Fruit fly (Drosophila melanogaster) whole organism, prepupa: ENCODE results near the gene Cyt-c-p.
A peak's percentile ranks its signal among the peaks of the same experiment; 100 is the strongest.

Source experiments
- Blimp-1 ChIP-seq: fragments of 200-800 bp; sonication (Bioruptor generic); optimal IDR thresholded peaks from 3 replicates; lab custom pipeline; 2017; ENCODE audit warnings: missing biosample characterization, missing genetic modification characterization, mild to moderate bottlenecking, moderate library complexity, missing genetic modification reagents
- CG10631 ChIP-seq: fragments of 200-800 bp; sonication (Bioruptor generic); optimal IDR thresholded peaks from 2 replicates; lab custom pipeline; 2016; ENCODE audit warnings: missing biosample characterization, missing genetic modification characterization
- CG10669 ChIP-seq: fragments of 200-800 bp; sonication (Bioruptor generic); optimal IDR thresholded peaks from 3 replicates; lab custom pipeline; 2018; ENCODE audit warnings: missing biosample characterization, mild to moderate bottlenecking, missing genetic modification characterization, moderate library complexity
- CG11762 ChIP-seq: fragments of 200-800 bp; sonication (Bioruptor generic); optimal IDR thresholded peaks from 3 replicates; lab custom pipeline; 2016; ENCODE audit warnings: missing biosample characterization, missing genetic modification characterization; ENCODE audit not compliant: insufficient read depth
- CG11902 ChIP-seq: fragments of 200-800 bp; sonication (Bioruptor generic); optimal IDR thresholded peaks from 3 replicates; lab custom pipeline; 2016; ENCODE audit warnings: missing biosample characterization, missing genetic modification characterization
- CG1621 ChIP-seq: fragments of 200-800 bp; sonication (Bioruptor generic); optimal IDR thresholded peaks from 3 replicates; lab custom pipeline; 2018; ENCODE audit warnings: missing biosample characterization, mild to moderate bottlenecking, missing genetic modification characterization
- CG16779 ChIP-seq: fragments of 200-800 bp; sonication (Bioruptor generic); optimal IDR thresholded peaks from 3 replicates; lab custom pipeline; 2017; ENCODE audit warnings: missing biosample characterization, mild to moderate bottlenecking, missing genetic modification characterization
- CG3032 ChIP-seq: fragments of 200-800 bp; optimal IDR thresholded peaks from 2 replicates; lab custom pipeline; 2019; ENCODE audit warnings: missing biosample characterization, mild to moderate bottlenecking, missing genetic modification characterization, moderate library complexity
- CG31627 ChIP-seq: fragments of 200-800 bp; sonication (Bioruptor generic); optimal IDR thresholded peaks from 3 replicates; lab custom pipeline; 2016; ENCODE audit warnings: missing biosample characterization, missing genetic modification characterization
- CG32006 ChIP-seq: fragments of 200-800 bp; sonication (Bioruptor generic); optimal IDR thresholded peaks from 3 replicates; lab custom pipeline; 2017; ENCODE audit warnings: missing biosample characterization, mild to moderate bottlenecking, missing genetic modification characterization
- CG34406 ChIP-seq: fragments of 200-800 bp; sonication (Bioruptor generic); optimal IDR thresholded peaks from 3 replicates; lab custom pipeline; 2016; ENCODE audit warnings: missing biosample characterization, missing genetic modification characterization
- CG3919 ChIP-seq: fragments of 200-800 bp; sonication (Bioruptor generic); optimal IDR thresholded peaks from 3 replicates; lab custom pipeline; 2016; ENCODE audit warnings: missing biosample characterization, missing genetic modification characterization
- CG4318 ChIP-seq: fragments of 200-800 bp; sonication (Bioruptor generic); optimal IDR thresholded peaks from 3 replicates; lab custom pipeline; 2017; ENCODE audit warnings: missing biosample characterization, mild to moderate bottlenecking, missing genetic modification characterization
- CG6276 ChIP-seq: fragments of 200-800 bp; sonication (Bioruptor generic); optimal IDR thresholded peaks from 2 replicates; lab custom pipeline; 2017; ENCODE audit warnings: missing biosample characterization, mild to moderate bottlenecking, missing genetic modification characterization
- CG6792 ChIP-seq: fragments of 200-800 bp; sonication (Bioruptor generic); optimal IDR thresholded peaks from 3 replicates; lab custom pipeline; 2016; ENCODE audit warnings: missing biosample characterization, missing genetic modification characterization
- CG6854 ChIP-seq: fragments of 200-800 bp; sonication (Bioruptor generic); optimal IDR thresholded peaks from 2 replicates; lab custom pipeline; 2017; ENCODE audit warnings: missing biosample characterization, mild to moderate bottlenecking, missing genetic modification characterization
- CG7368 ChIP-seq: fragments of 200-800 bp; sonication (Bioruptor generic); optimal IDR thresholded peaks from 3 replicates; lab custom pipeline; 2016; ENCODE audit warnings: missing biosample characterization, missing genetic modification characterization
- CG8632 ChIP-seq: fragments of 200-800 bp; sonication (Bioruptor generic); optimal IDR thresholded peaks from 3 replicates; lab custom pipeline; 2016; ENCODE audit warnings: missing biosample characterization, missing genetic modification characterization
- CG9139 ChIP-seq: fragments of 200-800 bp; sonication (Bioruptor generic); optimal IDR thresholded peaks from 3 replicates; lab custom pipeline; 2017; ENCODE audit warnings: missing biosample characterization, mild to moderate bottlenecking, missing genetic modification characterization
- Eip75B ChIP-seq: fragments of 200-800 bp; sonication (Bioruptor generic); optimal IDR thresholded peaks from 3 replicates; lab custom pipeline; 2016; ENCODE audit warnings: missing biosample characterization, missing genetic modification characterization
- Eip78C ChIP-seq: fragments of 200-800 bp; sonication (Bioruptor generic); peaks from one replicate; lab custom pipeline; 2016; ENCODE audit warnings: missing biosample characterization, missing genetic modification characterization
- Eip93F ChIP-seq: fragments of 200-800 bp; sonication (Bioruptor generic); optimal IDR thresholded peaks from 2 replicates; lab custom pipeline; 2016; ENCODE audit warnings: missing biosample characterization, mild to moderate bottlenecking, missing genetic modification characterization
- Ets21C ChIP-seq: fragments of 200-800 bp; sonication (Bioruptor generic); optimal IDR thresholded peaks from 3 replicates; lab custom pipeline; 2016; ENCODE audit warnings: missing biosample characterization, missing genetic modification characterization
- Ets96B ChIP-seq: fragments of 200-800 bp; optimal IDR thresholded peaks from 2 replicates; lab custom pipeline; 2019; ENCODE audit warnings: missing biosample characterization, mild to moderate bottlenecking, missing genetic modification characterization, moderate library complexity
- Gug ChIP-seq: fragments of 200-800 bp; sonication (Bioruptor generic); IDR thresholded peaks from 2 replicates; pipeline ENCODE4 v1.3.6; 2022; ENCODE audit warnings: missing biosample characterization, missing genetic modification characterization
- Hr38 ChIP-seq: sonication (Bioruptor generic); optimal IDR thresholded peaks from 2 replicates; lab custom pipeline; 2016; ENCODE audit warnings: missing biosample characterization, missing genetic modification characterization
- Hr39 ChIP-seq: fragments of 200-800 bp; sonication (Bioruptor generic); optimal IDR thresholded peaks from 2 replicates; lab custom pipeline; 2016; ENCODE audit warnings: missing biosample characterization, missing genetic modification characterization
- Hr4 ChIP-seq: fragments of 200-800 bp; sonication (Bioruptor generic); optimal IDR thresholded peaks from 3 replicates; lab custom pipeline; 2016; ENCODE audit warnings: missing biosample characterization, missing genetic modification characterization
- Lpt ChIP-seq: fragments of 200-800 bp; sonication (Bioruptor generic); optimal IDR thresholded peaks from 3 replicates; lab custom pipeline; 2016; ENCODE audit warnings: missing biosample characterization, missing genetic modification characterization
- Met ChIP-seq: fragments of 200-800 bp; sonication (Bioruptor generic); optimal IDR thresholded peaks from 3 replicates; lab custom pipeline; 2016; ENCODE audit warnings: missing biosample characterization, missing genetic modification characterization
- Smox ChIP-seq: fragments of 200-800 bp; sonication (Bioruptor generic); optimal IDR thresholded peaks from 3 replicates; lab custom pipeline; 2016; ENCODE audit warnings: missing biosample characterization, missing genetic modification characterization
- Sox14 ChIP-seq: fragments of 200-800 bp; sonication (Bioruptor generic); optimal IDR thresholded peaks from 3 replicates; lab custom pipeline; 2016; ENCODE audit warnings: missing biosample characterization, missing genetic modification characterization
- achi ChIP-seq: fragments of 200-800 bp; sonication (Bioruptor generic); optimal IDR thresholded peaks from 3 replicates; lab custom pipeline; 2016; ENCODE audit warnings: missing biosample characterization, missing genetic modification characterization
- acj6 ChIP-seq: fragments of 200-800 bp; sonication (Bioruptor generic); optimal IDR thresholded peaks from 3 replicates; lab custom pipeline; 2016; ENCODE audit warnings: missing biosample characterization, missing genetic modification characterization
- cyc ChIP-seq: fragments of 200-800 bp; sonication (Bioruptor generic); optimal IDR thresholded peaks from 3 replicates; lab custom pipeline; 2016; ENCODE audit warnings: missing biosample characterization, missing genetic modification characterization
- dsx ChIP-seq: fragments of 200-800 bp; optimal IDR thresholded peaks from 3 replicates; lab custom pipeline; 2019; ENCODE audit warnings: missing biosample characterization, mild to moderate bottlenecking, missing genetic modification characterization, moderate library complexity; ENCODE audit not compliant: poor library complexity, severe bottlenecking
- eg ChIP-seq: fragments of 200-800 bp; sonication (Bioruptor generic); IDR thresholded peaks from 3 replicates; pipeline ENCODE4 v1.3.6; 2022; ENCODE audit warnings: missing biosample characterization, missing genetic modification characterization
- esn ChIP-seq: fragments of 200-800 bp; sonication (Bioruptor generic); optimal IDR thresholded peaks from 2 replicates; lab custom pipeline; 2016; ENCODE audit warnings: missing biosample characterization, mild to moderate bottlenecking, missing genetic modification characterization, moderate library complexity
- fd59A ChIP-seq: fragments of 200-800 bp; sonication (Bioruptor generic); optimal IDR thresholded peaks from 2 replicates; lab custom pipeline; 2017; ENCODE audit warnings: missing biosample characterization, mild to moderate bottlenecking, missing genetic modification characterization, missing genetic modification reagents
- fd85E ChIP-seq: fragments of 200-800 bp; sonication (Bioruptor generic); optimal IDR thresholded peaks from 3 replicates; lab custom pipeline; 2016; ENCODE audit warnings: missing biosample characterization, missing genetic modification characterization
- fkh ChIP-seq: fragments of 200-800 bp; sonication (Bioruptor generic); optimal IDR thresholded peaks from 3 replicates; lab custom pipeline; 2017; ENCODE audit warnings: missing biosample characterization, mild to moderate bottlenecking, missing genetic modification characterization, moderate library complexity
- lz ChIP-seq: fragments of 200-800 bp; sonication (Bioruptor generic); optimal IDR thresholded peaks from 3 replicates; lab custom pipeline; 2016; ENCODE audit warnings: missing biosample characterization, missing genetic modification characterization
- net ChIP-seq: fragments of 200-800 bp; sonication (Bioruptor generic); optimal IDR thresholded peaks from 3 replicates; lab custom pipeline; 2016; ENCODE audit warnings: missing biosample characterization, missing genetic modification characterization
- salr ChIP-seq, 2 experiments: fragments of 200-800 bp; sonication (Bioruptor generic); optimal IDR thresholded peaks; 3 replicates each; lab custom pipeline; 2016 to 2018; ENCODE audit warnings: missing biosample characterization in 2 of 2, missing genetic modification characterization in 2 of 2, mild to moderate bottlenecking in 1 of 2
- ss ChIP-seq, 2 experiments: fragments of 200-800 bp; sonication (Bioruptor generic); optimal IDR thresholded peaks; 2 replicates in 1 of 2; 3 replicates in 1 of 2; lab custom pipeline; 2017 to 2018; ENCODE audit warnings: mild to moderate bottlenecking in 2 of 2, missing biosample characterization in 2 of 2, missing genetic modification characterization in 2 of 2, moderate library complexity in 1 of 2
- svp ChIP-seq: fragments of 200-800 bp; sonication (Bioruptor generic); peaks from one replicate; lab custom pipeline; 2016; ENCODE audit warnings: missing biosample characterization, missing genetic modification characterization
- vri ChIP-seq: fragments of 200-800 bp; sonication (Bioruptor generic); optimal IDR thresholded peaks from 3 replicates; lab custom pipeline; 2016; ENCODE audit warnings: missing biosample characterization, mild to moderate bottlenecking, missing genetic modification characterization

Gene Cyt-c-p

DNA sequence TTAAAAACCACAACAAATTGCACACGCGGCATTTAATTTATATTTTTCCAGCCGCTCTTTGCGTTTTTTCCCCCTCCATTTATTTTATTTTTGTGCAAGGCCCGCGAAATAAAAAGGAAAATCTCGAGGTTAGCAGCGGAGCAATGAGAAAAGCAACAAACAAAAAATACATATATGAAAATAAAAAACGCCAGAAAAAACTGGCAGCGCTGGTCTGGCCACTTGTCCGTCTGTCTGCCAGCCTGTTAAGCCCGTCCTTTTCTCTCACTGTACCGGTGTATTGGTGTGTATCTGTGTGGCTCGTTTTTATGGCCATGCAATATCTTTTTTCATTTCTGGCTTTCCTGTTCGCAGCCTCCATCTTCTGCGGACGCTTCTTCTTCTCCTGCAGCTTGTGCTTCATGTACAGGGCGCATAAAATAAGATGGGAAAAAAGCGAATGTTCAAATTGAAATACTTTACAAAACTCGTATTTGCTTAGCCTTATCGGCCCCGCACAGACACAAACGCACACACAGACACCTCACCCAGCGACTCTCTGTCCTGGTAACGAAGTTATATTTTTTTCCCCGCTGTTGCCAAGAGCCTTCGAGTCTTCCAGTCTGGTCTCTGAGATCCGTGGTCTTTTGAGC lies 33.2 kb upstream of the Cyt-c-p start (continued):
- TF ChIP-seq Lpt (GFP tag; lab: Kevin White, UChicago), result peak; percentile 79
- TF ChIP-seq CG8632, result peak; percentile 24
- peak; percentile 38 for TF ChIP-seq CG10631 (GFP tag; lab: Kevin White, UChicago)
- peak; percentile 47 for TF ChIP-seq Hr4 (GFP tag; lab: Kevin White, UChicago)
- no peak for TF ChIP-seq CG34406 (GFP tag; lab: Kevin White, UChicago)
- peak; percentile 65 for TF ChIP-seq CG3032 (tag; lab: Kevin White, UChicago)
- peak; percentile 17 for TF ChIP-seq acj6 (GFP tag; lab: Kevin White, UChicago)
- TF ChIP-seq svp, result peak; percentile 64
- TF ChIP-seq Gug (GFP tag; lab: Robert Waterston, UW), result peak; percentile 41; the same call in 1 of the 2 replicates
- TF ChIP-seq CG3919 (GFP tag; lab: Kevin White, UChicago), result peak; percentile 62
- TF ChIP-seq CG6276 (GFP tag; lab: Kevin White, UChicago), result peak; percentile 78
- TF ChIP-seq CG16779 (tag; lab: Kevin White, UChicago), result peak; percentile 78
- peak; percentile 18 for TF ChIP-seq esn (GFP tag; lab: Kevin White, UChicago)
- TF ChIP-seq Hr39 (GFP tag; lab: Kevin White, UChicago), result peak; percentile 18
- peak; percentile 11 for TF ChIP-seq CG31627 (GFP tag; lab: Kevin White, UChicago)
- TF ChIP-seq CG1621 (tag; lab: Kevin White, UChicago), result peak; percentile 70
- TF ChIP-seq Eip78C (GFP tag; lab: Kevin White, UChicago), result peak; percentile 91
- TF ChIP-seq Smox (GFP tag; lab: Kevin White, UChicago), result peak; percentile 27
- peak; percentile 51 for TF ChIP-seq vri (GFP tag; lab: Kevin White, UChicago)
- TF ChIP-seq Eip93F (GFP tag; lab: Kevin White, UChicago), result no peak
- TF ChIP-seq CG11902, result no peak

DNA sequence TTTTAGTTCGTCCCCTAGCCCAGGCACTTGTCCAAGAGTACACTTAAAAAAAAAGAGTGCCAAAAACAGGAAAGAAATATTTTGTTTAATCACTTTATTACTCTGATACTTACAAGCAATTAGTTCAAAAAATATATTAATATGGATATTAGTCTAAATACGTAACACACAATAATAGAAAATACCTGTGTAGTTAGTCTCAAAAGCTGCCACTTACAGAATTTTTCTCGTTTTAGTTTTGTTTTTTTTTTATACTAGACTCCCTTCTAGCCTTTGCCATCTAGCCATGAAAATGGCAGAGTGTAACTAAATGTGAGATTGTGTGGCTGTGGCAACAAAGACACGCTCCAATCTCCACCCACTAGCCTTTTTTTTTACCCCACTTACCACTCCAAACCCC lies 31.9 kb upstream of the Cyt-c-p start:
- TF ChIP-seq CG10669 (GFP tag; lab: Kevin White, UChicago), result peak; percentile 48
- TF ChIP-seq Blimp-1, result no peak
- peak; percentile 83 for TF ChIP-seq CG10631 (GFP tag; lab: Kevin White, UChicago)
- TF ChIP-seq Met (GFP tag; lab: Kevin White, UChicago), result no peak
- peak; percentile 65 for TF ChIP-seq CG4318
- TF ChIP-seq Eip78C (GFP tag; lab: Kevin White, UChicago), result peak; percentile 94
- no peak for TF ChIP-seq Smox (GFP tag; lab: Kevin White, UChicago)
- peak; percentile 69 for TF ChIP-seq CG3032 (tag; lab: Kevin White, UChicago)
- TF ChIP-seq Eip75B (GFP tag; lab: Kevin White, UChicago), result peak; percentile 37
- no peak for TF ChIP-seq fkh
- no peak for TF ChIP-seq cyc (GFP tag; lab: Kevin White, UChicago)
- TF ChIP-seq CG7368 (GFP tag; lab: Kevin White, UChicago), result peak; percentile 30
- peak; percentile 77 for TF ChIP-seq CG3919 (GFP tag; lab: Kevin White, UChicago)
- no peak for TF ChIP-seq fd85E (GFP tag; lab: Kevin White, UChicago)
- 0 out of 3 replicates have a peak, but pooled peaks have one; percentile 13 for TF ChIP-seq eg
- TF ChIP-seq Ets21C (GFP tag; lab: Kevin White, UChicago), result no peak
- TF ChIP-seq Ets96B (tag; lab: Kevin White, UChicago), result peak; percentile 68
- TF ChIP-seq achi (GFP tag; lab: Kevin White, UChicago), result peak; percentile 78
- peak; percentile 27 to 67 for TF ChIP-seq salr (GFP tag; optimal IDR thresholded peaks at IDR 0.05; lab: Kevin White, UChicago)
- peak; percentile 25; the same call in 1 of the 2 replicates for TF ChIP-seq Gug (GFP tag; lab: Robert Waterston, UW)
- peak; percentile 64 for TF ChIP-seq Sox14
- peak; percentile 79 to 81 for TF ChIP-seq ss (GFP tag; optimal IDR thresholded peaks at IDR 0.05; lab: Kevin White, UChicago)
- TF ChIP-seq CG8632, result peak; percentile 50
- no peak for TF ChIP-seq lz
- TF ChIP-seq CG9139 (GFP tag; lab: Kevin White, UChicago), result peak; percentile 57
- no peak for TF ChIP-seq Hr38 (GFP tag; lab: Kevin White, UChicago)
- peak; percentile 71 for TF ChIP-seq net (GFP tag; lab: Kevin White, UChicago)
- TF ChIP-seq dsx (GFP tag; lab: Kevin White, UChicago), result peak; percentile 45
- peak; percentile 87 for TF ChIP-seq CG32006
- peak; percentile 46 for TF ChIP-seq CG6792 (GFP tag; lab: Kevin White, UChicago)
- peak; percentile 65 for TF ChIP-seq fd59A
- TF ChIP-seq CG16779 (tag; lab: Kevin White, UChicago), result peak; percentile 60
- TF ChIP-seq CG6276 (GFP tag; lab: Kevin White, UChicago), result peak; percentile 41
- TF ChIP-seq Lpt (GFP tag; lab: Kevin White, UChicago), result peak; percentile 81
- TF ChIP-seq CG6854 (GFP tag; lab: Kevin White, UChicago), result no peak
- peak; percentile 24 for TF ChIP-seq CG11762 (GFP tag; lab: Kevin White, UChicago)
